Fruit fly (Drosophila melanogaster) whole organism, embryonic: ENCODE data around the gene HUWE1.
A peak's percentile ranks its signal among the peaks of the same experiment; 100 is the strongest.

Source experiments
- Awh ChIP-seq: fragments of 200-800 bp; sonication (Bioruptor generic); IDR thresholded peaks from 2 replicates; pipeline ENCODE4, ENCODE4 v1.3.6; 2022; ENCODE audit warnings: missing biosample characterization, missing genetic modification characterization
- CG11456 ChIP-seq: fragments of 200-800 bp; sonication (Bioruptor generic); IDR thresholded peaks from 3 replicates; pipeline ENCODE4 v1.3.6; 2022; ENCODE audit warnings: missing biosample characterization, missing genetic modification characterization
- CG12104 ChIP-seq: fragments of 200-800 bp; sonication (Bioruptor generic); optimal IDR thresholded peaks from 3 replicates; lab custom pipeline; 2016; ENCODE audit warnings: missing biosample characterization, missing genetic modification characterization
- CG12659 ChIP-seq: fragments of 200-800 bp; sonication (Bioruptor generic); optimal IDR thresholded peaks from 3 replicates; lab custom pipeline; 2017; ENCODE audit warnings: mild to moderate bottlenecking, missing biosample characterization, missing genetic modification reagents, missing genetic modification characterization
- CG14441 ChIP-seq: fragments of 200-800 bp; sonication (Bioruptor generic); IDR thresholded peaks from 2 replicates; pipeline ENCODE4 v1.3.6; 2022; ENCODE audit warnings: missing biosample characterization, missing genetic modification characterization
- CG14667 ChIP-seq: fragments of 200-800 bp; sonication (Bioruptor generic); IDR thresholded peaks from 2 replicates; pipeline ENCODE4 v1.3.6; 2022; ENCODE audit warnings: missing biosample characterization, missing genetic modification characterization
- CG15479 ChIP-seq: fragments of 200-800 bp; sonication (Bioruptor generic); optimal IDR thresholded peaks from 3 replicates; lab custom pipeline; 2019; ENCODE audit warnings: missing biosample characterization, mild to moderate bottlenecking, missing genetic modification characterization, moderate library complexity
- CG16779 ChIP-seq: fragments of 200-800 bp; sonication (Bioruptor generic); IDR thresholded peaks from 2 replicates; pipeline ENCODE4 v1.3.6; 2022; ENCODE audit warnings: missing biosample characterization, missing genetic modification characterization
- CG17361 ChIP-seq: fragments of 200-800 bp; sonication (Bioruptor generic); IDR thresholded peaks from 3 replicates; pipeline ENCODE4 v1.3.6; 2022; ENCODE audit warnings: missing biosample characterization, missing genetic modification characterization
- CG17612 ChIP-seq: fragments of 200-800 bp; sonication (Bioruptor generic); IDR thresholded peaks from 2 replicates; pipeline ENCODE4 v1.3.6; 2022; ENCODE audit warnings: missing biosample characterization, missing genetic modification characterization
- CG2875 ChIP-seq: fragments of 200-800 bp; sonication (Bioruptor generic); optimal IDR thresholded peaks from 2 replicates; lab custom pipeline; 2017; ENCODE audit warnings: missing biosample characterization, mild to moderate bottlenecking, missing genetic modification characterization, missing genetic modification reagents
- CG2889 ChIP-seq: fragments of 200-800 bp; sonication (Bioruptor generic); IDR thresholded peaks from 3 replicates; pipeline ENCODE4 v1.3.6; 2022; ENCODE audit warnings: missing biosample characterization, missing genetic modification characterization
- CG30403 ChIP-seq: fragments of 200-800 bp; sonication (Bioruptor generic); optimal IDR thresholded peaks from 3 replicates; lab custom pipeline; 2016; ENCODE audit warnings: missing biosample characterization, missing genetic modification characterization
- CG31388 ChIP-seq: fragments of 200-800 bp; sonication (Bioruptor generic); optimal IDR thresholded peaks from 2 replicates; lab custom pipeline; 2016; ENCODE audit warnings: missing biosample characterization, missing genetic modification characterization
- CG31441 ChIP-seq: fragments of 200-800 bp; sonication (Bioruptor generic); IDR thresholded peaks from 2 replicates; pipeline ENCODE4 v1.3.6; 2022; ENCODE audit warnings: missing biosample characterization, missing genetic modification characterization
- CG4328 ChIP-seq: fragments of 200-800 bp; sonication (Bioruptor generic); optimal IDR thresholded peaks from 3 replicates; lab custom pipeline; 2017; ENCODE audit warnings: missing biosample characterization, missing genetic modification reagents, missing genetic modification characterization
- CG4617 ChIP-seq: fragments of 200-800 bp; sonication (Bioruptor generic); optimal IDR thresholded peaks from 3 replicates; lab custom pipeline; 2016; ENCODE audit warnings: missing biosample characterization, missing genetic modification characterization, borderline replicate concordance
- CG6813 ChIP-seq: fragments of 200-800 bp; sonication (Bioruptor generic); optimal IDR thresholded peaks from 2 replicates; lab custom pipeline; 2017; ENCODE audit warnings: missing biosample characterization, missing genetic modification characterization, mild to moderate bottlenecking, moderate library complexity, missing genetic modification reagents
- CG7786 ChIP-seq: fragments of 200-800 bp; sonication (Bioruptor generic); optimal IDR thresholded peaks from 2 replicates; lab custom pipeline; 2016; ENCODE audit warnings: missing biosample characterization, missing genetic modification characterization
- CG8388 ChIP-seq: fragments of 200-800 bp; sonication (Bioruptor generic); optimal IDR thresholded peaks from 2 replicates; lab custom pipeline; 2019; ENCODE audit warnings: missing biosample characterization, mild to moderate bottlenecking, missing genetic modification characterization, moderate library complexity
- CG8478 ChIP-seq: fragments of >200 bp; optimal IDR thresholded peaks from 2 replicates; lab custom pipeline; 2018
- CG9215 ChIP-seq: fragments of 200-800 bp; sonication (Bioruptor generic); IDR thresholded peaks from 2 replicates; pipeline ENCODE4 v1.3.6; 2022; ENCODE audit warnings: missing biosample characterization, missing genetic modification characterization
- CkIIα-i1 ChIP-seq: fragments of 200-800 bp; sonication (Bioruptor generic); IDR thresholded peaks from 2 replicates; pipeline ENCODE4 v1.3.6; 2022; ENCODE audit warnings: missing biosample characterization, missing genetic modification characterization
- Dll ChIP-seq: fragments of 200-800 bp; sonication (Bioruptor generic); IDR thresholded peaks from 4 replicates; pipeline ENCODE4 v1.3.6; 2022; ENCODE audit warnings: missing biosample characterization, missing genetic modification characterization; ENCODE audit not compliant: partially characterized antibody
- Fer1 ChIP-seq: fragments of 200-800 bp; sonication (Bioruptor generic); optimal IDR thresholded peaks from 2 replicates; lab custom pipeline; 2017; ENCODE audit warnings: missing biosample characterization, mild to moderate bottlenecking, missing genetic modification characterization
- Gug ChIP-seq: fragments of 200-800 bp; sonication (Bioruptor generic); IDR thresholded peaks from 4 replicates; pipeline ENCODE4 v1.3.6; 2022; ENCODE audit warnings: missing biosample characterization, missing genetic modification characterization
- Hand ChIP-seq: fragments of 200-800 bp; sonication (Bioruptor generic); optimal IDR thresholded peaks from 2 replicates; lab custom pipeline; 2017; ENCODE audit warnings: mild to moderate bottlenecking, missing biosample characterization, missing genetic modification reagents, missing genetic modification characterization
- Hr3 ChIP-seq: fragments of 200-800 bp; sonication (Bioruptor generic); optimal IDR thresholded peaks from 3 replicates; lab custom pipeline; 2016; ENCODE audit warnings: missing biosample characterization, missing genetic modification characterization
- MTF-1 ChIP-seq: fragments of 200-800 bp; sonication (Bioruptor generic); optimal IDR thresholded peaks from 2 replicates; lab custom pipeline; 2018; ENCODE audit warnings: missing biosample characterization, mild to moderate bottlenecking, missing genetic modification characterization, borderline replicate concordance
- Mad ChIP-seq: fragments of 200-800 bp; sonication (Bioruptor generic); optimal IDR thresholded peaks from 2 replicates; lab custom pipeline; 2016; ENCODE audit warnings: missing biosample characterization, missing genetic modification characterization
- Med ChIP-seq: fragments of 200-800 bp; sonication (Bioruptor generic); peaks from one replicate; lab custom pipeline; 2016; ENCODE audit warnings: missing biosample characterization, missing genetic modification characterization, mild to moderate bottlenecking, inconsistent platforms, moderate library complexity
- NK7.1 ChIP-seq: fragments of 200-800 bp; sonication (Bioruptor generic); optimal IDR thresholded peaks from 3 replicates; lab custom pipeline; 2016; ENCODE audit warnings: missing biosample characterization, missing genetic modification characterization
- Neu2 ChIP-seq: fragments of 200-800 bp; sonication (Bioruptor generic); optimal IDR thresholded peaks from 3 replicates; lab custom pipeline; 2016; ENCODE audit warnings: missing biosample characterization, missing genetic modification characterization, borderline replicate concordance
- Side ChIP-seq: fragments of 200-800 bp; sonication (Bioruptor generic); optimal IDR thresholded peaks from 2 replicates; lab custom pipeline; 2016; ENCODE audit warnings: missing biosample characterization, missing genetic modification characterization
- Ssrp ChIP-seq: fragments of 200-800 bp; sonication (Bioruptor generic); optimal IDR thresholded peaks from 2 replicates; lab custom pipeline; 2018; ENCODE audit warnings: missing biosample characterization, mild to moderate bottlenecking, missing genetic modification characterization, moderate library complexity
- ato ChIP-seq: fragments of 200-800 bp; sonication (Bioruptor generic); IDR thresholded peaks from 2 replicates; pipeline ENCODE4 v1.3.6; 2022; ENCODE audit warnings: missing biosample characterization, missing genetic modification characterization; ENCODE audit not compliant: partially characterized antibody
- br ChIP-seq: fragments of >200 bp; optimal IDR thresholded peaks from 2 replicates; lab custom pipeline; 2017
- cad ChIP-seq: fragments of >200 bp; optimal IDR thresholded peaks from 2 replicates; lab custom pipeline; 2017; ENCODE audit warnings: missing biosample characterization, missing genetic modification characterization
- cato ChIP-seq: fragments of 200-800 bp; sonication (Bioruptor generic); optimal IDR thresholded peaks from 2 replicates; lab custom pipeline; 2016; ENCODE audit warnings: missing biosample characterization, missing genetic modification characterization, borderline replicate concordance
- da ChIP-seq: fragments of 200-800 bp; sonication (Bioruptor generic); optimal IDR thresholded peaks from 2 replicates; lab custom pipeline; 2016; ENCODE audit warnings: missing biosample characterization, missing genetic modification characterization
- emc ChIP-seq: fragments of 200-800 bp; sonication (Bioruptor generic); optimal IDR thresholded peaks from 2 replicates; lab custom pipeline; 2016; ENCODE audit warnings: missing biosample characterization, missing genetic modification characterization
- grau ChIP-seq: fragments of 200-800 bp; optimal IDR thresholded peaks from 3 replicates; lab custom pipeline; 2019; ENCODE audit warnings: missing biosample characterization, mild to moderate bottlenecking, missing genetic modification characterization, moderate library complexity
- gsb-n ChIP-seq: fragments of 200-800 bp; sonication (Bioruptor generic); optimal IDR thresholded peaks from 3 replicates; lab custom pipeline; 2018; ENCODE audit warnings: missing biosample characterization, mild to moderate bottlenecking, missing genetic modification characterization
- jumu ChIP-seq: fragments of 200-800 bp; sonication (Bioruptor generic); optimal IDR thresholded peaks from 3 replicates; lab custom pipeline; 2016; ENCODE audit warnings: missing biosample characterization, missing genetic modification characterization
- mam ChIP-seq: fragments of 200-800 bp; sonication (Bioruptor generic); optimal IDR thresholded peaks from 3 replicates; lab custom pipeline; 2016; ENCODE audit warnings: missing biosample characterization, missing genetic modification characterization
- org-1 ChIP-seq: fragments of 200-800 bp; sonication (Bioruptor generic); optimal IDR thresholded peaks from 2 replicates; lab custom pipeline; 2017; ENCODE audit warnings: missing biosample characterization, missing genetic modification characterization
- pros ChIP-seq: fragments of 200-800 bp; sonication (Bioruptor generic); optimal IDR thresholded peaks from 3 replicates; lab custom pipeline; 2019; ENCODE audit warnings: missing biosample characterization, mild to moderate bottlenecking, missing genetic modification characterization, moderate library complexity
- sim ChIP-seq: fragments of 200-800 bp; sonication (Bioruptor generic); IDR thresholded peaks from 2 replicates; pipeline ENCODE4 v1.3.6; 2022; ENCODE audit warnings: missing biosample characterization, missing genetic modification characterization
- slou ChIP-seq: fragments of 200-800 bp; sonication (Bioruptor generic); optimal IDR thresholded peaks from 3 replicates; lab custom pipeline; 2016; ENCODE audit warnings: missing biosample characterization, missing genetic modification characterization
- unc-4 ChIP-seq: fragments of 200-800 bp; sonication (Bioruptor generic); IDR thresholded peaks from 2 replicates; pipeline ENCODE4 v1.3.6; 2022; ENCODE audit warnings: missing biosample characterization, missing genetic modification characterization; ENCODE audit not compliant: partially characterized antibody
- unpg ChIP-seq: fragments of 200-800 bp; sonication (Bioruptor generic); optimal IDR thresholded peaks from 3 replicates; lab custom pipeline; 2018; ENCODE audit warnings: missing biosample characterization, mild to moderate bottlenecking, missing genetic modification characterization, moderate library complexity
- yki ChIP-seq: fragments of >200 bp; optimal IDR thresholded peaks from 3 replicates; lab custom pipeline; 2018

The HUWE1 gene

DNA sequence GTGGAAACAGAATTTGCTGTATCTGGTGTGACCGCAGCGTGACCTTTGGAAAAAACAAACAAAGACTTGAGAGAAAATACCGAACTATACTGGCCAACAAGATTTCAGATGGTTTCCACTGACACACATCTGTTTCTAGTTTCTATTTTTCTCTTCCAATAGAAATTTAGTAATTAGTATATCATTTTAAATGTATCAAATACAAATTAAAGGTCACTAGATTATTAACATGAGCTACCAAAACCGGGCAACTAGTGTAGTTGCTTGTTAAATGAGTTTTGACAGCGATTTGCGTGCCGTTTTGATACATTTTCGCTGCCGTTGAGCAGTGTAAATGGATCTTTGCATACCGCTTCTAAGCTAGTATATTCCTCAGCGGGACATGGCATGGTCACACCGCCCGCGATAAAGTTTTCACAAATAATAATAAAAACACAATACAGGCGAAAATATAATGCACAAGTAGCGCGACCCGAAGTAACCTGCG lies 8.7 kb upstream of the HUWE1 start, which contains the start of the genes Pis and Hap40 (continued):
- TF ChIP-seq Gug (GFP tag; lab: Robert Waterston, UW) (peak; percentile 83), unpg (GFP tag; lab: Kevin White, UChicago) (peak; percentile 72), Mad (peak; percentile 61), yki (lab: Kevin White, UChicago) (no peak), CG2889 (GFP tag; lab: Robert Waterston, UW) (peak; percentile 73; the same call in 2 of the 3 replicates), unc-4 (GFP tag; lab: Robert Waterston, UW) (no peak), CG12659 (peak; percentile 88), da (GFP tag; lab: Kevin White, UChicago) (no peak), CkIIα-i1 (no peak), Dll (GFP tag; lab: Robert Waterston, UW) (no peak), CG2875 (GFP tag; lab: Kevin White, UChicago) (no peak), emc (GFP tag; lab: Kevin White, UChicago) (no peak), Hand (no peak), pros (no peak), CG16779 (GFP tag; lab: Robert Waterston, UW) (no peak), MTF-1 (no peak), CG17612 (GFP tag; lab: Robert Waterston, UW) (no peak), ato (GFP tag; lab: Robert Waterston, UW) (no peak), CG8388 (GFP tag; lab: Kevin White, UChicago) (peak; percentile 56), CG30403 (GFP tag; lab: Kevin White, UChicago) (peak; percentile 86), org-1 (GFP tag; lab: Kevin White, UChicago) (no peak), CG4328 (GFP tag; lab: Kevin White, UChicago) (peak; percentile 31), CG31441 (peak; percentile 75), grau (tag; lab: Kevin White, UChicago) (peak; percentile 84), Awh (GFP tag; lab: Robert Waterston, UW) (no peak), cato (GFP tag; lab: Kevin White, UChicago) (peak; percentile 46), NK7.1 (GFP tag; lab: Kevin White, UChicago) (no peak), Med (peak; percentile 87), Neu2 (no peak), CG12104 (GFP tag; lab: Kevin White, UChicago) (peak; percentile 60), mam (GFP tag; lab: Kevin White, UChicago) (peak; percentile 68), sim (no peak), CG15479 (GFP tag; lab: Kevin White, UChicago) (no peak), CG4617 (GFP tag; lab: Kevin White, UChicago) (peak; percentile 77), CG17361 (GFP tag; lab: Robert Waterston, UW) (peak; percentile 88), gsb-n (peak; percentile 45), CG9215 (GFP tag; lab: Robert Waterston, UW) (peak; percentile 82), jumu (GFP tag; lab: Kevin White, UChicago) (peak; percentile 55), Hr3 (GFP tag; lab: Kevin White, UChicago) (peak; percentile 72), CG11456 (GFP tag; lab: Robert Waterston, UW) (peak; percentile 71; the same call in 2 of the 3 replicates), br (lab: Kevin White, UChicago) (no peak), slou (peak; percentile 25), CG8478 (lab: Kevin White, UChicago) (no peak), Ssrp (tag; lab: Kevin White, UChicago) (peak; percentile 78), Side (GFP tag; lab: Kevin White, UChicago) (no peak), cad (no peak), CG14441 (GFP tag; lab: Robert Waterston, UW) (peak; percentile 74), CG14667 (GFP tag; lab: Robert Waterston, UW) (peak; percentile 63), CG7786 (GFP tag; lab: Kevin White, UChicago) (peak; percentile 56), CG6813 (GFP tag; lab: Kevin White, UChicago) (no peak), Fer1 (GFP tag; lab: Kevin White, UChicago) (peak; percentile 42), CG31388 (peak; percentile 2)
